Fruit fly (Drosophila melanogaster) whole organism: Measurements from ENCODE around the gene B52.

Source experiments
- CG8478 ChIP-seq: fragments of >200 bp; optimal IDR thresholded peaks from 2 replicates; lab custom pipeline; 2018; ENCODE audit warnings: inconsistent platforms
- Dll ChIP-seq: fragments of >200 bp; optimal IDR thresholded peaks from 2 replicates; lab custom pipeline; 2017
- EcR ChIP-seq, 2 experiments: fragments of >200 bp; optimal IDR thresholded peaks; 2 replicates each; lab custom pipeline; 2017; ENCODE audit warnings: missing biosample characterization in 2 of 2, missing genetic modification characterization in 2 of 2, missing genetic modification reagents in 2 of 2
- psq ChIP-seq: fragments of >200 bp; optimal IDR thresholded peaks from 2 replicates; lab custom pipeline; 2017
- usp ChIP-seq: fragments of >200 bp; optimal IDR thresholded peaks from 2 replicates; lab custom pipeline; 2017; ENCODE audit warnings: missing biosample characterization, missing genetic modification characterization, mixed read lengths

DNA sequence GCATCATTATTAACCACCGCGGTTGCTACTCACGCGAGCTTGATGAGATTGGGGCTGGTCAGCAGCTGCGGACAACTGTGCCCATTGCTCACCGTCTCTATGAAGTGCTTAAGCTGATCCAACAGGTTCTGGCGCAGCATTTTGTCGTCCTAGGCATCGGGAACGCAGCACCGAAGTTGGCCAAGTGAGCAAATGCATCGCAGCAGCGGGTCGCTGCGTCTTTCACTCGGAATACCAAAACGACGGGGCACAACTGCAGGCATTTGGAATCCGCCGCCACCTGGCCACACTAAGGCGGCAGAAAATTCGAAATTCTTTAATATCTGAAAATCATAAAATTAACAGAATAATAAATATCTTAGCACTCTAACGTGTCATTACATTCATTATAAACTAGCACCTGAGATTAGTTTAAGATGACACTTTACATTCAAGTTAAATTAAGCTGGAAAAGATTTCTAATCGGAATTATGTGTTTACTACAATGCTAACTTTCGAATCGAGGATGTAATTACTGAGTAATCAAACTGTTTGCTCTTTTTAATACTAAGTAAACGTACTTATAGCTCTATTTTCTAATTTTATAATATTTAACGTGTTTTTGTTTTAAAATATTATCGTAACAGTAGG lies 22.0 kb downstream of the B52 start:
- TF ChIP-seq usp (GFP tag; lab: Kevin White, UChicago) (no peak), psq (lab: Kevin White, UChicago) (no peak), CG8478 (lab: Kevin White, UChicago) (no peak), EcR (GFP tag; optimal IDR thresholded peaks at IDR 0.05; lab: Kevin White, UChicago) (no peak), Dll (lab: Kevin White, UChicago) (no peak)
